Fruit fly (Drosophila melanogaster): ENCODE measurements around the gene CG31064.

Gene CG31064

dm6 chr3R:27193079-27193478 lies 45.8 kb downstream of the CG31064 start:
- TF ChIP-seq foxo (GFP tag; optimal IDR thresholded peaks at IDR 0.05): no peak
- TF ChIP-seq pan (optimal IDR thresholded peaks at IDR 0.05): no peak
- TF ChIP-seq lola (GFP tag; optimal IDR thresholded peaks at IDR 0.05): no peak
- no peak for TF ChIP-seq Sp1 (GFP tag; optimal IDR thresholded peaks at IDR 0.05)
- TF ChIP-seq usp (GFP tag; optimal IDR thresholded peaks at IDR 0.05): no peak
- no peak for TF ChIP-seq jim (GFP tag; optimal IDR thresholded peaks at IDR 0.05)
- no peak for TF ChIP-seq Rel (GFP tag; optimal IDR thresholded peaks at IDR 0.05)
- no peak for TF ChIP-seq Rel (tag; optimal IDR thresholded peaks at IDR 0.05)
- no peak for TF ChIP-seq fru (GFP tag; optimal IDR thresholded peaks at IDR 0.05)
- TF ChIP-seq CG32264 (GFP tag; optimal IDR thresholded peaks at IDR 0.05): no peak
- TF ChIP-seq dmrt93B (GFP tag; optimal IDR thresholded peaks at IDR 0.05): no peak
- TF ChIP-seq Jra (GFP tag; optimal IDR thresholded peaks at IDR 0.05): no peak
- no peak for TF ChIP-seq Abd-B (GFP tag; optimal IDR thresholded peaks at IDR 0.05)
- TF ChIP-seq woc (GFP tag; optimal IDR thresholded peaks at IDR 0.05): no peak
- TF ChIP-seq sage (GFP tag; optimal IDR thresholded peaks at IDR 0.05): no peak
- no peak for TF ChIP-seq GATAd (GFP tag; optimal IDR thresholded peaks at IDR 0.05)
- no peak for TF ChIP-seq dsf (GFP tag; optimal IDR thresholded peaks at IDR 0.05; ENCODE audit: borderline replicate concordance)
- TF ChIP-seq Mio (GFP tag; optimal IDR thresholded peaks at IDR 0.05): no peak
- no peak for TF ChIP-seq br (GFP tag; optimal IDR thresholded peaks at IDR 0.05)

- TF ChIP-seq Hr83 (GFP tag; optimal IDR thresholded peaks at IDR 0.05; ENCODE audit: poor library complexity, severe bottlenecking) (no peak), CG9705 (GFP tag; optimal IDR thresholded peaks at IDR 0.05) (no peak), Dfd (GFP tag; optimal IDR thresholded peaks at IDR 0.05) (no peak), Myc (optimal IDR thresholded peaks at IDR 0.05) (no peak), dmrt93B (GFP tag; optimal IDR thresholded peaks at IDR 0.05) (no peak), dl (GFP tag; optimal IDR thresholded peaks at IDR 0.05; ENCODE audit: insufficient read depth in 1 of 2, partially characterized antibody in 2 of 2) (no peak), N (GFP tag; optimal IDR thresholded peaks at IDR 0.05) (no peak)
Measured at dm6 chr3R:27186849-27187248, 52.0 kb downstream of the CG31064 start.

- TF ChIP-seq Myc (optimal IDR thresholded peaks at IDR 0.05) (no peak), br (GFP tag; optimal IDR thresholded peaks at IDR 0.05) (peak; percentile 28), N (GFP tag; optimal IDR thresholded peaks at IDR 0.05) (no peak), dl (GFP tag; optimal IDR thresholded peaks at IDR 0.05; ENCODE audit: insufficient read depth in 1 of 2, partially characterized antibody in 2 of 2) (no peak), usp (GFP tag; optimal IDR thresholded peaks at IDR 0.05) (no peak), Rel (GFP tag; optimal IDR thresholded peaks at IDR 0.05) (no peak), Rel (tag; optimal IDR thresholded peaks at IDR 0.05) (peak; percentile 21), jim (GFP tag; optimal IDR thresholded peaks at IDR 0.05) (no peak), Abd-B (GFP tag; optimal IDR thresholded peaks at IDR 0.05) (no peak), ey (GFP tag; optimal IDR thresholded peaks at IDR 0.05) (peak; percentile 37), tai (GFP tag; optimal IDR thresholded peaks at IDR 0.05) (no peak), rgr (GFP tag; optimal IDR thresholded peaks at IDR 0.05) (peak; percentile 21), HLH106 (tag; optimal IDR thresholded peaks at IDR 0.05) (peak; percentile 35), Vsx2 (GFP tag; optimal IDR thresholded peaks at IDR 0.05; ENCODE audit: partially characterized antibody) (no peak), OdsH (GFP tag; optimal IDR thresholded peaks at IDR 0.05) (no peak), CrebA (GFP tag; optimal IDR thresholded peaks at IDR 0.05; ENCODE audit: borderline replicate concordance) (no peak), Jra (GFP tag; optimal IDR thresholded peaks at IDR 0.05) (peak; percentile 96), GATAd (GFP tag; optimal IDR thresholded peaks at IDR 0.05) (no peak), foxo (GFP tag; optimal IDR thresholded peaks at IDR 0.05) (peak in 1 of 2 experiments; percentile 60), sage (GFP tag; optimal IDR thresholded peaks at IDR 0.05) (no peak), Sp1 (GFP tag; optimal IDR thresholded peaks at IDR 0.05) (peak; percentile 2), Mio (GFP tag; optimal IDR thresholded peaks at IDR 0.05) (no peak), Dfd (GFP tag; optimal IDR thresholded peaks at IDR 0.05) (no peak), Hnf4 (GFP tag; optimal IDR thresholded peaks at IDR 0.05) (peak; percentile 25), CG9705 (GFP tag; optimal IDR thresholded peaks at IDR 0.05) (no peak), Dif (GFP tag; optimal IDR thresholded peaks at IDR 0.05; ENCODE audit: partially characterized antibody) (peak; percentile 52), dsf (GFP tag; optimal IDR thresholded peaks at IDR 0.05; ENCODE audit: borderline replicate concordance) (no peak), lola (GFP tag; optimal IDR thresholded peaks at IDR 0.05) (no peak), sv (GFP tag; optimal IDR thresholded peaks at IDR 0.05) (no peak), CG32264 (GFP tag; optimal IDR thresholded peaks at IDR 0.05) (peak; percentile 27), pan (optimal IDR thresholded peaks at IDR 0.05) (no peak), fru (GFP tag; optimal IDR thresholded peaks at IDR 0.05) (peak; percentile 72), brk (GFP tag; optimal IDR thresholded peaks at IDR 0.05) (peak; percentile 3), Hr83 (GFP tag; optimal IDR thresholded peaks at IDR 0.05; ENCODE audit: poor library complexity, severe bottlenecking) (no peak), Hr78 (GFP tag; optimal IDR thresholded peaks at IDR 0.05) (no peak), dmrt93B (GFP tag; optimal IDR thresholded peaks at IDR 0.05) (no peak), h (GFP tag; optimal IDR thresholded peaks at IDR 0.05) (peak; percentile 63), psq (GFP tag; optimal IDR thresholded peaks at IDR 0.05) (peak; percentile 39), woc (GFP tag; optimal IDR thresholded peaks at IDR 0.05) (peak; percentile 88)
Measured at dm6 chr3R:27185933-27186571, 52.8 kb downstream of the CG31064 start.

Measured in whole organism, wandering third instar larva.